Fruit fly (Drosophila melanogaster) whole organism, embryonic: ENCODE data around the gene NELF-B.

Source experiments
- Abd-B ChIP-seq: fragments of 200-800 bp; sonication (Bioruptor generic); optimal IDR thresholded peaks from 2 replicates; lab custom pipeline; 2018; ENCODE audit warnings: missing biosample characterization, mild to moderate bottlenecking, missing genetic modification characterization, moderate library complexity
- Aef1 ChIP-seq: fragments of 200-800 bp; sonication (Bioruptor generic); IDR thresholded peaks from 3 replicates; pipeline ENCODE4 v1.3.6; 2022; ENCODE audit warnings: missing biosample characterization, missing genetic modification characterization
- Atf-2 ChIP-seq: fragments of 200-800 bp; sonication (Bioruptor generic); optimal IDR thresholded peaks from 2 replicates; lab custom pipeline; 2016; ENCODE audit warnings: missing biosample characterization, missing genetic modification characterization
- CG11247 ChIP-seq: fragments of 200-800 bp; sonication (Bioruptor generic); IDR thresholded peaks from 2 replicates; pipeline ENCODE4 v1.3.6; 2022; ENCODE audit warnings: missing biosample characterization, missing genetic modification characterization
- CG11398 ChIP-seq: fragments of 200-800 bp; sonication (Bioruptor generic); optimal IDR thresholded peaks from 2 replicates; lab custom pipeline; 2016; ENCODE audit warnings: missing biosample characterization, missing genetic modification characterization
- CG11456 ChIP-seq: fragments of 200-800 bp; sonication (Bioruptor generic); IDR thresholded peaks from 3 replicates; pipeline ENCODE4 v1.3.6; 2022; ENCODE audit warnings: missing biosample characterization, missing genetic modification characterization
- CG12104 ChIP-seq: fragments of 200-800 bp; sonication (Bioruptor generic); optimal IDR thresholded peaks from 3 replicates; lab custom pipeline; 2016; ENCODE audit warnings: missing biosample characterization, missing genetic modification characterization
- CG12155 ChIP-seq: fragments of 200-800 bp; sonication (Bioruptor generic); optimal IDR thresholded peaks from 3 replicates; lab custom pipeline; 2016; ENCODE audit warnings: missing biosample characterization, missing genetic modification characterization
- CG12942 ChIP-seq: fragments of 200-800 bp; sonication (Bioruptor generic); optimal IDR thresholded peaks from 3 replicates; lab custom pipeline; 2016; ENCODE audit warnings: missing biosample characterization, missing genetic modification characterization
- CG15601 ChIP-seq: fragments of 200-800 bp; sonication (Bioruptor generic); optimal IDR thresholded peaks from 3 replicates; lab custom pipeline; 2019; ENCODE audit warnings: missing biosample characterization, mild to moderate bottlenecking, missing genetic modification characterization, moderate library complexity
- CG1602 ChIP-seq: fragments of 200-800 bp; sonication (Bioruptor generic); optimal IDR thresholded peaks from 3 replicates; lab custom pipeline; 2016; ENCODE audit warnings: missing biosample characterization, missing genetic modification characterization
- CG17802 ChIP-seq: fragments of 200-800 bp; sonication (Bioruptor generic); optimal IDR thresholded peaks from 2 replicates; lab custom pipeline; 2018; ENCODE audit warnings: missing biosample characterization, mild to moderate bottlenecking, missing genetic modification characterization, moderate library complexity
- CG18476 ChIP-seq: fragments of 200-800 bp; sonication (Bioruptor generic); optimal IDR thresholded peaks from 2 replicates; lab custom pipeline; 2016; ENCODE audit warnings: missing biosample characterization, mild to moderate bottlenecking, missing genetic modification characterization
- CG2116 ChIP-seq: fragments of 200-800 bp; sonication (Bioruptor generic); optimal IDR thresholded peaks from 3 replicates; lab custom pipeline; 2018; ENCODE audit warnings: missing biosample characterization, mild to moderate bottlenecking, missing genetic modification characterization
- CG31441 ChIP-seq: fragments of 200-800 bp; sonication (Bioruptor generic); IDR thresholded peaks from 2 replicates; pipeline ENCODE4 v1.3.6; 2022; ENCODE audit warnings: missing biosample characterization, missing genetic modification characterization
- CG3281 ChIP-seq: fragments of 200-800 bp; sonication (Bioruptor generic); optimal IDR thresholded peaks from 3 replicates; lab custom pipeline; 2017; ENCODE audit warnings: missing biosample characterization, mild to moderate bottlenecking, missing genetic modification characterization
- CG3726 ChIP-seq: fragments of 200-800 bp; sonication (Bioruptor generic); IDR thresholded peaks from 3 replicates; pipeline ENCODE4, ENCODE4 v1.3.6; 2022; ENCODE audit warnings: missing biosample characterization, missing genetic modification characterization
- CG3838 ChIP-seq: fragments of 200-800 bp; sonication (Bioruptor generic); optimal IDR thresholded peaks from 3 replicates; lab custom pipeline; 2016; ENCODE audit warnings: missing biosample characterization, missing genetic modification characterization
- CG9727 ChIP-seq: fragments of 200-800 bp; sonication (Bioruptor generic); optimal IDR thresholded peaks from 3 replicates; lab custom pipeline; 2017; ENCODE audit warnings: missing biosample characterization, mild to moderate bottlenecking, missing genetic modification characterization
- CG9932 ChIP-seq: fragments of 200-800 bp; sonication (Bioruptor generic); IDR thresholded peaks from 2 replicates; pipeline ENCODE4 v1.3.6; 2022; ENCODE audit warnings: missing biosample characterization, missing genetic modification characterization
- CHES-1-like ChIP-seq: fragments of 200-800 bp; sonication (Bioruptor generic); optimal IDR thresholded peaks from 2 replicates; lab custom pipeline; 2016; ENCODE audit warnings: missing biosample characterization, missing genetic modification characterization
- E2f2 ChIP-seq: fragments of 200-800 bp; sonication (Bioruptor generic); IDR thresholded peaks from 2 replicates; pipeline ENCODE4 v1.3.6; 2022; ENCODE audit warnings: missing biosample characterization, missing genetic modification characterization
- Hsf ChIP-seq: fragments of 200-800 bp; sonication (Bioruptor generic); optimal IDR thresholded peaks from 3 replicates; lab custom pipeline; 2016; ENCODE audit warnings: missing biosample characterization, missing genetic modification characterization
- Lhr ChIP-seq: fragments of 200-800 bp; sonication (Bioruptor generic); optimal IDR thresholded peaks from 3 replicates; lab custom pipeline; 2017; ENCODE audit warnings: mild to moderate bottlenecking, missing biosample characterization, missing genetic modification reagents, missing genetic modification characterization
- MTF-1 ChIP-seq: fragments of 200-800 bp; sonication (Bioruptor generic); optimal IDR thresholded peaks from 2 replicates; lab custom pipeline; 2018; ENCODE audit warnings: missing biosample characterization, mild to moderate bottlenecking, missing genetic modification characterization, borderline replicate concordance
- Meics ChIP-seq: fragments of 200-800 bp; sonication (Bioruptor generic); optimal IDR thresholded peaks from 2 replicates; lab custom pipeline; 2017; ENCODE audit warnings: missing biosample characterization, mild to moderate bottlenecking, missing genetic modification characterization
- Mrtf ChIP-seq: fragments of 200-800 bp; sonication (Bioruptor generic); IDR thresholded peaks from 3 replicates; pipeline ENCODE4 v1.3.6; 2022; ENCODE audit warnings: missing biosample characterization, missing genetic modification characterization
- Myb ChIP-seq: fragments of 200-800 bp; sonication (Bioruptor generic); optimal IDR thresholded peaks from 2 replicates; lab custom pipeline; 2016; ENCODE audit warnings: missing biosample characterization, missing genetic modification characterization
- Poxn ChIP-seq: fragments of 200-800 bp; sonication (Bioruptor generic); IDR thresholded peaks from 2 replicates; pipeline ENCODE4 v1.3.6; 2022; ENCODE audit warnings: missing biosample characterization, missing genetic modification characterization
- Sry-β ChIP-seq: fragments of 200-800 bp; sonication (Bioruptor generic); optimal IDR thresholded peaks from 2 replicates; lab custom pipeline; 2018; ENCODE audit warnings: missing biosample characterization, mild to moderate bottlenecking, missing genetic modification characterization, moderate library complexity
- aop ChIP-seq: fragments of 200-800 bp; sonication (Bioruptor generic); IDR thresholded peaks from 2 replicates; pipeline ENCODE4 v1.3.6; 2022; ENCODE audit warnings: missing biosample characterization, missing genetic modification characterization
- chm ChIP-seq: fragments of 200-800 bp; sonication (Bioruptor generic); IDR thresholded peaks from 2 replicates; pipeline ENCODE4 v1.3.6; 2022; ENCODE audit warnings: missing biosample characterization, missing genetic modification characterization
- corto ChIP-seq: fragments of 200-800 bp; sonication (Bioruptor generic); optimal IDR thresholded peaks from 2 replicates; lab custom pipeline; 2016; ENCODE audit warnings: missing biosample characterization, mild to moderate bottlenecking, missing genetic modification characterization, moderate library complexity
- disco-r ChIP-seq: fragments of 200-800 bp; sonication (Bioruptor generic); optimal IDR thresholded peaks from 2 replicates; lab custom pipeline; 2016; ENCODE audit warnings: missing biosample characterization, missing genetic modification characterization
- fd64A ChIP-seq: fragments of 200-800 bp; sonication (Bioruptor generic); optimal IDR thresholded peaks from 3 replicates; lab custom pipeline; 2018; ENCODE audit warnings: missing biosample characterization, mild to moderate bottlenecking, missing genetic modification characterization
- gsb-n ChIP-seq: fragments of 200-800 bp; sonication (Bioruptor generic); optimal IDR thresholded peaks from 3 replicates; lab custom pipeline; 2018; ENCODE audit warnings: missing biosample characterization, mild to moderate bottlenecking, missing genetic modification characterization
- hth ChIP-seq: fragments of >200 bp; optimal IDR thresholded peaks from 2 replicates; lab custom pipeline; 2017; ENCODE audit warnings: inconsistent platforms
- klu ChIP-seq: fragments of 200-800 bp; sonication (Bioruptor generic); IDR thresholded peaks from 2 replicates; pipeline ENCODE4 v1.3.6; 2022; ENCODE audit warnings: missing biosample characterization, missing genetic modification characterization
- lab ChIP-seq: fragments of 200-800 bp; sonication (Bioruptor generic); optimal IDR thresholded peaks from 3 replicates; lab custom pipeline; 2017; ENCODE audit warnings: missing biosample characterization, missing genetic modification characterization, mild to moderate bottlenecking, moderate library complexity, missing genetic modification reagents
- lola ChIP-seq, 3 experiments: fragments of >200 bp in 2 of 3; fragments of 200-800 bp in 1 of 3; sonication (Bioruptor generic) in 1 of 3; optimal IDR thresholded peaks; 2 replicates each; lab custom pipeline; 2017 to 2019; ENCODE audit warnings: missing biosample characterization in 3 of 3, missing genetic modification characterization in 3 of 3, mild to moderate bottlenecking in 1 of 3, moderate library complexity in 1 of 3
- odd ChIP-seq: fragments of 200-800 bp; sonication (Bioruptor generic); optimal IDR thresholded peaks from 2 replicates; lab custom pipeline; 2017; ENCODE audit warnings: missing biosample characterization, mild to moderate bottlenecking, missing genetic modification characterization
- peb ChIP-seq: fragments of 200-800 bp; sonication (Bioruptor generic); IDR thresholded peaks from 2 replicates; pipeline ENCODE4 v1.3.6; 2022; ENCODE audit warnings: missing biosample characterization, missing genetic modification characterization
- pfk ChIP-seq: fragments of 200-800 bp; sonication (Bioruptor generic); optimal IDR thresholded peaks from 2 replicates; lab custom pipeline; 2018; ENCODE audit warnings: missing biosample characterization, mild to moderate bottlenecking, missing genetic modification characterization, moderate library complexity
- phol ChIP-seq: fragments of 200-800 bp; sonication (Bioruptor generic); optimal IDR thresholded peaks from 3 replicates; lab custom pipeline; 2018; ENCODE audit warnings: missing biosample characterization, mild to moderate bottlenecking, missing genetic modification characterization, moderate library complexity
- pum ChIP-seq: fragments of 200-800 bp; sonication (Bioruptor generic); optimal IDR thresholded peaks from 2 replicates; lab custom pipeline; 2016; ENCODE audit warnings: missing biosample characterization, missing genetic modification characterization
- sens-2 ChIP-seq: fragments of 200-800 bp; sonication (Bioruptor generic); IDR thresholded peaks from 2 replicates; pipeline ENCODE4 v1.3.6; 2022; ENCODE audit warnings: missing biosample characterization, missing genetic modification characterization
- tll ChIP-seq, 2 experiments: fragments of 200-800 bp in 1 of 2; fragments of >200 bp in 1 of 2; sonication (Bioruptor generic) in 1 of 2; optimal IDR thresholded peaks; 2 replicates each; lab custom pipeline; 2017 to 2019; ENCODE audit warnings: missing biosample characterization in 2 of 2, missing genetic modification characterization in 2 of 2, mild to moderate bottlenecking in 1 of 2, moderate library complexity in 1 of 2
- twi ChIP-seq: fragments of 200-800 bp; optimal IDR thresholded peaks from 2 replicates; lab custom pipeline; 2019; ENCODE audit warnings: missing biosample characterization, mild to moderate bottlenecking, missing genetic modification characterization, moderate library complexity
- zen2 ChIP-seq: fragments of 200-800 bp; sonication (Bioruptor generic); IDR thresholded peaks from 3 replicates; pipeline ENCODE4 v1.3.6; 2022; ENCODE audit warnings: missing biosample characterization, missing genetic modification characterization; ENCODE audit not compliant: partially characterized antibody

The NELF-B gene

dm6 chrX:7701282-7702078, 26.7 kb downstream of the NELF-B start (continued):
- no peak for TF ChIP-seq zen2
- peak; percentile 63 for TF ChIP-seq odd (GFP tag; lab: Kevin White, UChicago)
- peak in 1 of 3 experiments; percentile 20 for TF ChIP-seq lola (GFP tag; optimal IDR thresholded peaks at IDR 0.05; lab: Kevin White, UChicago)
- peak; percentile 71 for TF ChIP-seq CG9727 (GFP tag; lab: Kevin White, UChicago)
- peak; percentile 42 for TF ChIP-seq CG1602 (GFP tag; lab: Kevin White, UChicago)
- peak; percentile 47 for TF ChIP-seq CG11398 (GFP tag; lab: Kevin White, UChicago)
- TF ChIP-seq pum (GFP tag; lab: Kevin White, UChicago) = no peak
- peak; percentile 32 for TF ChIP-seq twi (tag; lab: Kevin White, UChicago)
- peak; percentile 42 for TF ChIP-seq CG18476
- TF ChIP-seq tll (GFP tag; optimal IDR thresholded peaks at IDR 0.05; lab: Kevin White, UChicago) = no peak
- peak; percentile 82 for TF ChIP-seq CG31441 (GFP tag; lab: Robert Waterston, UW)
- peak; percentile 7 for TF ChIP-seq Lhr (GFP tag; lab: Kevin White, UChicago)
- peak; percentile 22; the same call in 1 of the 2 replicates for TF ChIP-seq klu (GFP tag; lab: Robert Waterston, UW)
- peak; percentile 91 for TF ChIP-seq CHES-1-like
- peak; percentile 57 for TF ChIP-seq E2f2
- peak; percentile 76 for TF ChIP-seq CG9932 (GFP tag; lab: Robert Waterston, UW)
- no peak for TF ChIP-seq CG3726 (GFP tag; lab: Robert Waterston, UW)
- peak; percentile 33 for TF ChIP-seq Myb (GFP tag; lab: Kevin White, UChicago)
- peak; percentile 88 for TF ChIP-seq CG3281 (GFP tag; lab: Kevin White, UChicago)
- TF ChIP-seq gsb-n (tag; lab: Kevin White, UChicago) = peak; percentile 46
- TF ChIP-seq aop = no peak
- TF ChIP-seq chm (GFP tag; lab: Robert Waterston, UW) = 0 out of 2 replicates have a peak, but pooled peaks have one; percentile 11
- TF ChIP-seq CG3838 (GFP tag; lab: Kevin White, UChicago) = peak; percentile 37
- TF ChIP-seq Atf-2 (GFP tag; lab: Kevin White, UChicago) = peak; percentile 56
- TF ChIP-seq fd64A (GFP tag; lab: Kevin White, UChicago) = no peak
- no peak for TF ChIP-seq Poxn
- peak; percentile 88 for TF ChIP-seq Meics (GFP tag; lab: Kevin White, UChicago)
- TF ChIP-seq CG11456 (GFP tag; lab: Robert Waterston, UW) = peak; percentile 50; the same call in 1 of the 3 replicates
- peak; percentile 21 for TF ChIP-seq MTF-1 (GFP tag; lab: Kevin White, UChicago)
- TF ChIP-seq CG15601 = peak; percentile 58
- peak; percentile 13 for TF ChIP-seq CG12942
- TF ChIP-seq disco-r = peak; percentile 17
- no peak for TF ChIP-seq hth (lab: Kevin White, UChicago)
- no peak for TF ChIP-seq sens-2 (GFP tag; lab: Robert Waterston, UW)
- TF ChIP-seq Abd-B (GFP tag; lab: Kevin White, UChicago) = peak; percentile 29
- TF ChIP-seq pfk (GFP tag; lab: Kevin White, UChicago) = no peak
- TF ChIP-seq CG12104 (GFP tag; lab: Kevin White, UChicago) = peak; percentile 79
- no peak for TF ChIP-seq CG17802 (tag; lab: Kevin White, UChicago)
- peak; percentile 88 for TF ChIP-seq lab (GFP tag; lab: Kevin White, UChicago)
- peak; percentile 19 for TF ChIP-seq CG2116
- TF ChIP-seq CG12155 = peak; percentile 47
- TF ChIP-seq Aef1 (GFP tag; lab: Robert Waterston, UW) = peak; percentile 37
- TF ChIP-seq CG11247 (GFP tag; lab: Robert Waterston, UW) = peak; percentile 58; the same call in 1 of the 2 replicates
- TF ChIP-seq peb (GFP tag; lab: Robert Waterston, UW) = no peak
- TF ChIP-seq phol (tag; lab: Kevin White, UChicago) = peak; percentile 71
- TF ChIP-seq Sry-β (GFP tag; lab: Kevin White, UChicago) = peak; percentile 16
- peak; percentile 58 for TF ChIP-seq Hsf (GFP tag; lab: Kevin White, UChicago)
- peak; percentile 30; the same call in 1 of the 3 replicates for TF ChIP-seq Mrtf (GFP tag; lab: Robert Waterston, UW)
- TF ChIP-seq corto (GFP tag; lab: Kevin White, UChicago) = no peak
